Fruit fly (Drosophila melanogaster) whole organism, pupa: ENCODE measurements around the gene CG42795.

Experiments used
- CG10348 ChIP-seq: fragments of 200-800 bp; sonication (Bioruptor generic); IDR thresholded peaks from 2 replicates; pipeline ENCODE4 v1.3.6; 2022; ENCODE audit warnings: missing biosample characterization, missing genetic modification characterization
- CG12605 ChIP-seq: fragments of 200-800 bp; sonication (Bioruptor generic); IDR thresholded peaks from 2 replicates; pipeline ENCODE4 v1.3.6; 2022; ENCODE audit warnings: missing biosample characterization, missing genetic modification characterization
- CG14655 ChIP-seq: fragments of 200-800 bp; sonication (Bioruptor generic); optimal IDR thresholded peaks from 3 replicates; lab custom pipeline; 2017; ENCODE audit warnings: mild to moderate bottlenecking, missing biosample characterization, missing genetic modification reagents, missing genetic modification characterization
- CG15710 ChIP-seq: fragments of 200-800 bp; sonication (Bioruptor generic); optimal IDR thresholded peaks from 2 replicates; lab custom pipeline; 2018; ENCODE audit warnings: missing biosample characterization, mild to moderate bottlenecking, missing genetic modification characterization, moderate library complexity
- CG17806 ChIP-seq: fragments of 200-800 bp; sonication (Bioruptor generic); optimal IDR thresholded peaks from 2 replicates; lab custom pipeline; 2018; ENCODE audit warnings: missing biosample characterization, mild to moderate bottlenecking, missing genetic modification characterization, moderate library complexity
- CG32121 ChIP-seq: fragments of 200-800 bp; sonication (Bioruptor generic); IDR thresholded peaks from 2 replicates; pipeline ENCODE4 v1.3.6; 2022; ENCODE audit warnings: missing biosample characterization, missing genetic modification characterization
- CG34367 ChIP-seq: fragments of 200-800 bp; sonication (Bioruptor generic); optimal IDR thresholded peaks from 2 replicates; lab custom pipeline; 2018; ENCODE audit warnings: missing biosample characterization, mild to moderate bottlenecking, missing genetic modification characterization
- CG4496 ChIP-seq: fragments of 200-800 bp; sonication (Bioruptor generic); IDR thresholded peaks from 3 replicates; pipeline ENCODE4 v1.3.6; 2022; ENCODE audit warnings: missing biosample characterization, missing genetic modification characterization
- CG8159 ChIP-seq: fragments of 200-800 bp; sonication (Bioruptor generic); optimal IDR thresholded peaks from 3 replicates; lab custom pipeline; 2018; ENCODE audit warnings: missing biosample characterization, mild to moderate bottlenecking, missing genetic modification characterization, moderate library complexity
- CG8301 ChIP-seq: fragments of 200-800 bp; sonication (Bioruptor generic); optimal IDR thresholded peaks from 2 replicates; lab custom pipeline; 2018; ENCODE audit warnings: missing biosample characterization, mild to moderate bottlenecking, missing genetic modification characterization
- CG9948 ChIP-seq: fragments of 200-800 bp; sonication (Bioruptor generic); optimal IDR thresholded peaks from 2 replicates; lab custom pipeline; 2018; ENCODE audit warnings: missing biosample characterization, mild to moderate bottlenecking, missing genetic modification characterization, moderate library complexity
- Ets98B ChIP-seq: fragments of 200-800 bp; sonication (Bioruptor generic); IDR thresholded peaks from 2 replicates; pipeline ENCODE4 v1.3.6; 2022; ENCODE audit warnings: missing biosample characterization, missing genetic modification characterization
- Pif1A ChIP-seq: fragments of 200-800 bp; sonication (Bioruptor generic); optimal IDR thresholded peaks from 3 replicates; lab custom pipeline; 2016; ENCODE audit warnings: missing biosample characterization, missing genetic modification characterization
- fd96Ca ChIP-seq: fragments of 200-800 bp; sonication (Bioruptor generic); IDR thresholded peaks from 3 replicates; pipeline ENCODE4 v1.3.6; 2022; ENCODE audit warnings: missing biosample characterization, missing genetic modification characterization
- gl ChIP-seq: fragments of 200-800 bp; sonication (Bioruptor generic); optimal IDR thresholded peaks from 2 replicates; lab custom pipeline; 2018; ENCODE audit warnings: missing biosample characterization, mild to moderate bottlenecking, missing genetic modification characterization

The CG42795 gene

dm6 chr3R:10283114-10283513 is 57.6 kb downstream of the CG42795 start:
- TF ChIP-seq CG34367 (tag; lab: Kevin White, UChicago): no peak
- TF ChIP-seq CG4496: no peak
- no peak for TF ChIP-seq CG10348 (GFP tag; lab: Robert Waterston, UW)
- no peak for TF ChIP-seq CG12605 (GFP tag; lab: Robert Waterston, UW)
- TF ChIP-seq CG9948: no peak
- TF ChIP-seq Ets98B (GFP tag; lab: Robert Waterston, UW): peak; percentile 31; the same call in 1 of the 2 replicates
- no peak for TF ChIP-seq fd96Ca
- no peak for TF ChIP-seq Pif1A
- TF ChIP-seq CG8301: peak; percentile 58
- TF ChIP-seq CG32121 (GFP tag; lab: Robert Waterston, UW): no peak; the same call in 1 of the 2 replicates
- peak; percentile 61 for TF ChIP-seq CG14655 (GFP tag; lab: Kevin White, UChicago)
- no peak for TF ChIP-seq CG15710

- TF ChIP-seq Pif1A (no peak), CG17806 (no peak), gl (tag; lab: Kevin White, UChicago) (no peak), CG10348 (GFP tag; lab: Robert Waterston, UW) (no peak), fd96Ca (no peak), CG8159 (tag; lab: Kevin White, UChicago) (no peak), CG4496 (no peak)
Observed at dm6 chr3R:10284169-10284568, 58.7 kb downstream of the CG42795 start.
